Worm (Caenorhabditis elegans) whole organism, L1 larva: ENCODE measurements around the gene F27D9.7.

Experiments used
- C04F5.9 ChIP-seq: sonication (generic microtip); optimal IDR thresholded peaks from 2 replicates; lab custom pipeline; 2016; ENCODE audit warnings: missing genetic modification characterization, missing compliant biosample characterization
- Y116A8C.19 ChIP-seq: sonication (generic microtip); optimal IDR thresholded peaks from 2 replicates; lab custom pipeline; 2016; ENCODE audit warnings: missing compliant biosample characterization, missing genetic modification characterization, borderline replicate concordance
- aha-1 ChIP-seq: fragments of 150-350 bp; optimal IDR thresholded peaks from 2 replicates; lab custom pipeline; 2014; ENCODE audit warnings: missing biosample characterization, missing genetic modification characterization
- blmp-1 ChIP-seq: fragments of 150-350 bp; optimal IDR thresholded peaks from 2 replicates; lab custom pipeline; 2014; ENCODE audit warnings: missing biosample characterization, missing genetic modification characterization
- ceh-63 ChIP-seq: fragments of 200-800 bp; sonication (Bioruptor generic); optimal IDR thresholded peaks from 2 replicates; lab custom pipeline; 2018; ENCODE audit warnings: mild to moderate bottlenecking, missing genetic modification characterization, missing compliant biosample characterization
- ceh-82 ChIP-seq, 3 experiments: fragments of 150-350 bp in 1 of 3; sonication (generic microtip) in 2 of 3; optimal IDR thresholded peaks; 2 replicates each; lab custom pipeline; 2014 to 2017; ENCODE audit warnings: missing biosample characterization in 3 of 3, missing genetic modification characterization in 3 of 3
- ceh-90 ChIP-seq: sonication (generic microtip); optimal IDR thresholded peaks from 2 replicates; lab custom pipeline; 2016; ENCODE audit warnings: missing genetic modification characterization, missing compliant biosample characterization
- dpl-1 ChIP-seq, 3 experiments: fragments of 150-350 bp in 2 of 3; sonication (generic microtip) in 1 of 3; optimal IDR thresholded peaks; 2 replicates each; lab custom pipeline; 2014 to 2017; ENCODE audit warnings: missing biosample characterization in 3 of 3, missing genetic modification characterization in 3 of 3, missing genetic modification reagents in 3 of 3
- efl-1 ChIP-seq, 4 experiments: fragments of 150-350 bp; optimal IDR thresholded peaks in 3 of 4; peaks in 1 of 4; 1 replicate in 1 of 4; 2 replicates in 3 of 4; lab custom pipeline; 2014; ENCODE audit warnings: missing biosample characterization in 2 of 4, missing genetic modification characterization in 2 of 4, missing genetic modification reagents in 2 of 4
- egl-13 ChIP-seq: sonication (generic microtip); optimal IDR thresholded peaks from 2 replicates; lab custom pipeline; 2016; ENCODE audit warnings: missing genotype, missing genetic modification reagents, missing genetic modification characterization, missing compliant biosample characterization
- fkh-10 ChIP-seq: sonication (generic microtip); optimal IDR thresholded peaks from 2 replicates; lab custom pipeline; 2017; ENCODE audit warnings: missing biosample characterization, missing genetic modification reagents, missing genetic modification characterization
- fkh-8 ChIP-seq: sonication (generic microtip); optimal IDR thresholded peaks from 2 replicates; lab custom pipeline; 2016; ENCODE audit warnings: mild to moderate bottlenecking, missing genetic modification characterization, missing compliant biosample characterization
- fos-1 ChIP-seq: fragments of 150-350 bp; optimal IDR thresholded peaks from 2 replicates; lab custom pipeline; 2014; ENCODE audit warnings: missing biosample characterization, missing genetic modification characterization
- jun-1 ChIP-seq: fragments of 150-350 bp; optimal IDR thresholded peaks from 2 replicates; lab custom pipeline; 2014; ENCODE audit warnings: missing biosample characterization, missing genetic modification reagents, missing genetic modification characterization
- lin-13 ChIP-seq: fragments of 150-350 bp; optimal IDR thresholded peaks from 2 replicates; lab custom pipeline; 2014; ENCODE audit warnings: missing biosample characterization, missing genetic modification reagents, missing genetic modification characterization
- lin-14 ChIP-seq: fragments of 200-800 bp; sonication (Bioruptor generic); optimal IDR thresholded peaks from 2 replicates; lab custom pipeline; 2018; ENCODE audit warnings: mild to moderate bottlenecking, missing genetic modification characterization, moderate library complexity, missing compliant biosample characterization
- lin-39 ChIP-seq: fragments of 150-350 bp; optimal IDR thresholded peaks from 2 replicates; lab custom pipeline; 2014; ENCODE audit warnings: missing biosample characterization, missing genetic modification reagents, missing genetic modification characterization
- mab-9 ChIP-seq: fragments of 200-800 bp; sonication (Bioruptor generic); IDR thresholded peaks from 2 replicates; pipeline ENCODE4 v1.3.6; 2022; ENCODE audit warnings: missing genetic modification reagents, missing genetic modification characterization, missing compliant biosample characterization
- mef-2 ChIP-seq: fragments of 150-350 bp; optimal IDR thresholded peaks from 2 replicates; lab custom pipeline; 2014; ENCODE audit warnings: missing biosample characterization, missing genetic modification characterization
- mep-1 ChIP-seq: fragments of 150-350 bp; optimal IDR thresholded peaks from 2 replicates; lab custom pipeline; 2014; ENCODE audit warnings: missing biosample characterization, missing genetic modification characterization
- nhr-12 ChIP-seq: sonication (generic microtip); optimal IDR thresholded peaks from 2 replicates; lab custom pipeline; 2017; ENCODE audit warnings: missing biosample characterization, missing genetic modification characterization
- nhr-20 ChIP-seq: sonication (generic microtip); optimal IDR thresholded peaks from 2 replicates; lab custom pipeline; 2016; ENCODE audit warnings: mild to moderate bottlenecking, missing genetic modification characterization, missing compliant biosample characterization
- nhr-237 ChIP-seq: fragments of 150-350 bp; optimal IDR thresholded peaks from 2 replicates; lab custom pipeline; 2014; ENCODE audit warnings: missing biosample characterization, missing genetic modification characterization
- nhr-28 ChIP-seq: fragments of 150-350 bp; optimal IDR thresholded peaks from 2 replicates; lab custom pipeline; 2014; ENCODE audit warnings: missing biosample characterization, missing genetic modification characterization
- nhr-47 ChIP-seq: sonication (generic microtip); optimal IDR thresholded peaks from 2 replicates; lab custom pipeline; 2016; ENCODE audit warnings: mild to moderate bottlenecking, missing genetic modification characterization, moderate library complexity, missing compliant biosample characterization
- nhr-71 ChIP-seq: sonication (generic microtip); optimal IDR thresholded peaks from 2 replicates; lab custom pipeline; 2016; ENCODE audit warnings: mild to moderate bottlenecking, missing genetic modification characterization, moderate library complexity, missing compliant biosample characterization
- nhr-76 ChIP-seq: sonication (generic microtip); optimal IDR thresholded peaks from 2 replicates; lab custom pipeline; 2017; ENCODE audit warnings: missing biosample characterization, missing genetic modification characterization
- nhr-85 ChIP-seq: sonication (generic microtip); peaks from one replicate; lab custom pipeline; 2016; ENCODE audit warnings: missing genetic modification characterization, inconsistent platforms, missing compliant biosample characterization
- nhr-90 ChIP-seq: sonication (generic microtip); optimal IDR thresholded peaks from 2 replicates; lab custom pipeline; 2016; ENCODE audit warnings: mild to moderate bottlenecking, missing genetic modification characterization, missing compliant biosample characterization; ENCODE audit not compliant: poor library complexity
- pag-3 ChIP-seq: sonication (generic microtip); optimal IDR thresholded peaks from 2 replicates; lab custom pipeline; 2017; ENCODE audit warnings: missing genetic modification characterization, mild to moderate bottlenecking, missing compliant biosample characterization, antibody characterized with exemption, borderline replicate concordance; ENCODE audit not compliant: insufficient read depth
- pax-3 ChIP-seq: fragments of 200-800 bp; sonication (Bioruptor generic); optimal IDR thresholded peaks from 2 replicates; lab custom pipeline; 2018; ENCODE audit warnings: mild to moderate bottlenecking, missing genetic modification characterization, moderate library complexity, missing compliant biosample characterization
- swsn-7 ChIP-seq: sonication (generic microtip); optimal IDR thresholded peaks from 2 replicates; lab custom pipeline; 2016; ENCODE audit warnings: missing genetic modification characterization, missing compliant biosample characterization
- tbx-2 ChIP-seq: sonication (generic microtip); optimal IDR thresholded peaks from 2 replicates; lab custom pipeline; 2016; ENCODE audit warnings: missing genetic modification characterization, missing compliant biosample characterization
- unc-30 ChIP-seq: sonication (generic microtip); optimal IDR thresholded peaks from 2 replicates; lab custom pipeline; 2017; ENCODE audit warnings: missing biosample characterization, missing genetic modification characterization
- unc-86 ChIP-seq: sonication (generic microtip); optimal IDR thresholded peaks from 2 replicates; lab custom pipeline; 2016; ENCODE audit warnings: missing genetic modification characterization, missing compliant biosample characterization
- unc-98 ChIP-seq: fragments of 200-800 bp; sonication (Bioruptor generic); IDR thresholded peaks from 2 replicates; pipeline ENCODE4 v1.3.6; 2022; ENCODE audit warnings: missing genetic modification characterization, missing compliant biosample characterization
- xbp-1 ChIP-seq: sonication (generic microtip); optimal IDR thresholded peaks from 2 replicates; lab custom pipeline; 2016; ENCODE audit warnings: missing genetic modification characterization, missing compliant biosample characterization
- zip-4 ChIP-seq: fragments of 200-800 bp; sonication (Bioruptor generic); optimal IDR thresholded peaks from 2 replicates; lab custom pipeline; 2018; ENCODE audit warnings: mild to moderate bottlenecking, missing genetic modification characterization, moderate library complexity, missing compliant biosample characterization

F27D9.7 gene

ce11 chrX:7659591-7660433 is 10.7 kb downstream of the F27D9.7 start (continued):
- TF ChIP-seq pax-3 = no peak
- no peak for TF ChIP-seq efl-1 (optimal IDR thresholded peaks at IDR 0.05; lab: Kevin White, UChicago)
- peak in 1 of 2 experiments; percentile 91 for TF ChIP-seq efl-1 (GFP tag; optimal IDR thresholded peaks at IDR 0.05 in 1 of 2; lab: Kevin White, UChicago)
- TF ChIP-seq blmp-1 (tag; lab: Kevin White, UChicago) = no peak
- no peak for TF ChIP-seq Y116A8C.19 (tag; lab: Kevin White, UChicago)
- TF ChIP-seq mep-1 = peak; percentile 17

ce11 chrX:7656875-7657274 is 13.7 kb downstream of the F27D9.7 start, which contains the start of gene F27D9.12:
TSS of gene F27D9.12 (minus strand) at chrX:7656975.
- TF ChIP-seq nhr-12 (tag; lab: Kevin White, UChicago) (no peak), C04F5.9 (tag; lab: Kevin White, UChicago) (no peak), fos-1 (tag; lab: Kevin White, UChicago) (no peak), ceh-63 (GFP tag; lab: Kevin White, UChicago) (no peak), lin-14 (GFP tag; lab: Kevin White, UChicago) (no peak), mef-2 (tag; lab: Kevin White, UChicago) (no peak), nhr-76 (tag; lab: Kevin White, UChicago) (no peak), fkh-10 (GFP tag; lab: Kevin White, UChicago) (no peak), dpl-1 (GFP tag; optimal IDR thresholded peaks at IDR 0.05; lab: Kevin White, UChicago) (no peak), swsn-7 (tag; lab: Kevin White, UChicago) (no peak), lin-13 (no peak), nhr-85 (tag; lab: Kevin White, UChicago) (no peak), mep-1 (no peak), zip-4 (GFP tag; lab: Kevin White, UChicago) (no peak), pag-3 (no peak), jun-1 (no peak)

ce11 chrX:7655469-7656003 is 15.0 kb downstream of the F27D9.7 start:
- TF ChIP-seq nhr-237 (tag; lab: Kevin White, UChicago) = no peak
- TF ChIP-seq C04F5.9 (tag; lab: Kevin White, UChicago) = no peak
- TF ChIP-seq xbp-1 (tag; lab: Kevin White, UChicago) = no peak
- TF ChIP-seq mep-1 = no peak
- no peak for TF ChIP-seq mab-9 (GFP tag; lab: Robert Waterston, UW)
- TF ChIP-seq ceh-90 = no peak
- TF ChIP-seq fos-1 (tag; lab: Kevin White, UChicago) = no peak
- no peak for TF ChIP-seq pax-3
- TF ChIP-seq nhr-28 (tag; lab: Kevin White, UChicago) = no peak
- TF ChIP-seq nhr-85 (tag; lab: Kevin White, UChicago) = no peak
- TF ChIP-seq aha-1 (tag; lab: Kevin White, UChicago) = no peak
- no peak for TF ChIP-seq unc-98 (GFP tag; lab: Robert Waterston, UW)
- TF ChIP-seq nhr-90 (tag; lab: Kevin White, UChicago) = no peak
- no peak for TF ChIP-seq unc-30 (tag; lab: Kevin White, UChicago)
- no peak for TF ChIP-seq tbx-2 (tag; lab: Kevin White, UChicago)

ce11 chrX:7653708-7654390 is 16.7 kb downstream of the F27D9.7 start:
- TF ChIP-seq egl-13 (tag; lab: Kevin White, UChicago) = peak; percentile 25
- no peak for TF ChIP-seq lin-39 (tag; lab: Kevin White, UChicago)
- peak; percentile 74 for TF ChIP-seq lin-14 (GFP tag; lab: Kevin White, UChicago)
- peak; percentile 36 for TF ChIP-seq unc-86
- peak; percentile 21 for TF ChIP-seq nhr-47
- peak in 1 of 3 experiments; percentile 25 for TF ChIP-seq ceh-82 (tag; optimal IDR thresholded peaks at IDR 0.05; lab: Kevin White, UChicago)
- no peak for TF ChIP-seq nhr-20 (tag; lab: Kevin White, UChicago)
- peak; percentile 40 for TF ChIP-seq nhr-71 (tag; lab: Kevin White, UChicago)
- TF ChIP-seq ceh-90 = no peak
- peak; percentile 20 for TF ChIP-seq fkh-8 (tag; lab: Kevin White, UChicago)
- TF ChIP-seq fkh-10 (GFP tag; lab: Kevin White, UChicago) = peak; percentile 56
